Worm (Caenorhabditis elegans): Measurements from ENCODE around the gene his-4.

his-4 gene

DNA sequence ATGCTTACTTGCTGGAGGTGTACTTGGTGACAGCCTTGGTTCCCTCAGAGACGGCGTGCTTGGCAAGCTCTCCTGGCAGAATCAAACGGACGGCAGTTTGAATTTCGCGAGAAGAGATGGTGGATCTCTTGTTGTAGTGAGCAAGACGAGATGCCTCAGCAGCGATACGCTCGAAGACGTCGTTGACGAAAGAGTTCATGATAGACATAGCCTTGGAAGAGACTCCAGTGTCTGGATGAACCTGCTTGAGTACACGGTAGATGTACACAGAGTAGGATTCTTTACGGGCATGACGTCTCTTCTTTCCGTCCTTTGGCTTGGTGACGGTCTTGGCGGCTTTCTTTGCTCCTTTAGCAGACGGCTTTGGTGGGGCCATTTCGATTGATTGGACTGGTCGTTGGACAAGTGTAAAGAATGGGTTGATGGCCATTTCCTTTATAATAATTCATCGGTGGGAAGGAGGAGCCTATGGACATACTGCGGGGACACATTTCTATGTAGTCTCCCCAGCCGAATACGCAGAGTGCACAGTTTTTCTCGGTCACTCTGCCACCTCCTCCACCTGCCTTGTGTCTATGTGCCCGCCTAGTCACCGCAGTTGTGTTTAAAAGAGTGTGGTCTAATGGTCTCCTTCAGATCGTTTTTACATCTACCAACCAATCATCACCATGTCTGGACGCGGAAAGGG lies at the start of gene his-4, which contains the start of gene his-3:
TSS of gene his-4 (minus strand) at position 376 of the 688 bp plus-strand sequence.
TSS of gene his-3 (plus strand) at position 669 of the 688 bp plus-strand sequence.
- TF ChIP-seq dox-1 (GFP tag; IDR thresholded peaks at IDR 0.05) (0 out of 2 replicates have a peak, but pooled peaks have one; percentile 15), F39B2.1 (GFP tag; IDR thresholded peaks at IDR 0.05) (peak; percentile 88; the same call in 1 of the 2 replicates), pbrm-1 (GFP tag; IDR thresholded peaks at IDR 0.05) (peak; percentile 31), nhr-80 (tag; optimal IDR thresholded peaks at IDR 0.05) (peak; percentile 17), hsf-1 (GFP tag; IDR thresholded peaks at IDR 0.05) (0 out of 2 replicates have a peak, but pooled peaks have one; percentile 15), hmg-1.2 (GFP tag; IDR thresholded peaks at IDR 0.05) (peak; percentile 10; the same call in 1 of the 2 replicates), mcd-1 (GFP tag; IDR thresholded peaks at IDR 0.05) (0 out of 2 replicates have a peak, but pooled peaks have one; percentile 13)

DNA sequence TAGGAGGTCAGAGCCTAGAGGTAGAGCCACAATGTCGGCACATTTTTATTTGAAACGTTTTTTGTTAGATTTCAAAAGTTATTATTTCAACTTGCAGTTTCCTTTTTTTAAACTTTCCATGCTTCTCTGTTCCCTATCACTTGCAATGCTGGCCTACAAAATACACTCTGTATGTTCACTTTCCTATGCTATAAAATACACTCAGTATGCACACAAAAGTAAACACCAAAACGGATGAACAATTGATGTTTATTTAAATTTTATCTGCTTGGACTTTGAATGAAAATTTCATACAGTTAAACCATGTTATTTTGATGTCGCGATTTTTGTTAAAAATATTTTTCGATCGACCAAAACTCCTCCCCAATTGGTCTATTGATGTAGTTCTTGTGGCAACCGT lies 40.4 kb upstream of the his-4 start:
- TF ChIP-seq T26A5.8 (tag; optimal IDR thresholded peaks at IDR 0.05) (no peak), nhr-90 (tag; optimal IDR thresholded peaks at IDR 0.05) (no peak), snpc-1.1 (tag; optimal IDR thresholded peaks at IDR 0.05; ENCODE audit: insufficient read depth) (no peak), Y67H2A.10 (GFP tag; conservative IDR thresholded peaks at IDR 0.05) (no peak)

ce11 chrV:16080039-16080438 lies 39.7 kb upstream of the his-4 start:
- TF ChIP-seq hrde-1 (tag; optimal IDR thresholded peaks at IDR 0.05; ENCODE audit: borderline replicate concordance), result no peak
- TF ChIP-seq nhr-80 (tag; optimal IDR thresholded peaks at IDR 0.05), result peak; percentile 34
- TF ChIP-seq Y53F4B.3 (GFP tag; IDR thresholded peaks at IDR 0.05), result no peak

- TF ChIP-seq madf-8 (GFP tag; conservative IDR thresholded peaks at IDR 0.05) (no peak), attf-3 (GFP tag; conservative IDR thresholded peaks at IDR 0.05) (no peak), C06A6.2 (GFP tag; conservative IDR thresholded peaks at IDR 0.05) (no peak), nhr-80 (tag; optimal IDR thresholded peaks at IDR 0.05) (peak; percentile 76), ztf-28 (GFP tag; IDR thresholded peaks at IDR 0.05) (no peak), ztf-26 (tag; optimal IDR thresholded peaks at IDR 0.05) (no peak), Y56A3A.18 (GFP tag; IDR thresholded peaks at IDR 0.05) (no peak), ceh-100 (GFP tag; IDR thresholded peaks at IDR 0.05) (no peak), cebp-1 (GFP tag; IDR thresholded peaks at IDR 0.05) (peak; percentile 32; the same call in 1 of the 2 replicates), cebp-1 (tag; optimal IDR thresholded peaks at IDR 0.05) (no peak), B0019.2 (GFP tag; conservative IDR thresholded peaks at IDR 0.05) (no peak), aptf-3 (GFP tag; IDR thresholded peaks at IDR 0.05) (no peak), pha-4 (tag; optimal IDR thresholded peaks at IDR 0.05) (no peak), T26A5.8 (tag; optimal IDR thresholded peaks at IDR 0.05) (no peak), Y95B8A.8 (GFP tag; IDR thresholded peaks at IDR 0.05) (no peak), K11D2.4 (GFP tag; IDR thresholded peaks at IDR 0.05) (no peak), ceh-79 (tag; optimal IDR thresholded peaks at IDR 0.05) (no peak), efl-1 (GFP tag; optimal IDR thresholded peaks at IDR 0.05) (no peak)
Observed at ce11 chrV:16075250-16075709, 35.0 kb upstream of the his-4 start, which contains the start of the genes F14H3.12 and srj-29. TSS of gene F14H3.12 (minus strand) at chrV:16075323. TSS of gene srj-29 (plus strand) at chrV:16075659.

DNA sequence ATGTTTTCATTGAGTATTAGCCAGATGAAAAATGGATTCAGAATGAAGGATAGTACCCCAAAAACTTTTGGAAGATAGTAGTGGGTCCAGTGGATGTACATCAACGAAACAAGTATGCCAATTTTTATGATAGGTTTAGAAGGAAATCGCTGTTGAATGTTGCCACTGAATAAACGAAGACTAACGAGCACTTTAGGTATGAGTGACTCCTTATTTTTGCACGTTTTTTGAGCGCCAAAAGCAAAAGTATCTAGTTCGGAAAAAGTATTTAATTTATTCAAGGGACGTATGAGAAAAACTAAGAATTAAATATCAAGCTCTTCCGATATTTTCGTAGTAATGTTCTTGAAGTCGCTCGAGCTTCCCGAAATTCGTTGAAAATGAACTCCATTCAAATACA lies 33.5 kb upstream of the his-4 start, which contains the start of gene srj-10:
TSS of gene srj-10 (minus strand) at position 101 of the 400 bp plus-strand sequence.
- TF ChIP-seq B0336.3 (GFP tag; IDR thresholded peaks at IDR 0.05), result no peak
- no peak for TF ChIP-seq atf-7 (tag; optimal IDR thresholded peaks at IDR 0.05)

Data from whole organism, young adult.